Worm (Caenorhabditis elegans) whole organism, midembryonic: ENCODE measurements around the gene K07H8.9.

Experiments used
- T22C8.4 ChIP-seq: fragments of 200-800 bp; sonication (Bioruptor generic); IDR thresholded peaks from 2 replicates; pipeline ENCODE4 v1.3.6; 2022; ENCODE audit warnings: missing genetic modification characterization, missing compliant biosample characterization
- cog-1 ChIP-seq: sonication (generic microtip); optimal IDR thresholded peaks from 2 replicates; lab custom pipeline; 2016; ENCODE audit warnings: missing genetic modification characterization, missing compliant biosample characterization
- flt-1 ChIP-seq: fragments of 200-800 bp; sonication (Bioruptor generic); IDR thresholded peaks from 2 replicates; pipeline ENCODE4 v1.3.6; 2022; ENCODE audit warnings: missing genetic modification characterization, missing compliant biosample characterization
- klf-2 ChIP-seq: fragments of 200-800 bp; sonication (Bioruptor generic); conservative IDR thresholded peaks from 2 replicates; pipeline ENCODE4 v1.3.6; 2022; ENCODE audit warnings: missing genetic modification reagents, missing genetic modification characterization, missing compliant biosample characterization
- tab-1 ChIP-seq: fragments of 200-800 bp; sonication (Bioruptor generic); IDR thresholded peaks from 2 replicates; pipeline ENCODE4 v1.3.6; 2022; ENCODE audit warnings: missing genetic modification characterization, missing compliant biosample characterization
- ztf-23 ChIP-seq: fragments of 200-800 bp; sonication (Bioruptor generic); IDR thresholded peaks from 2 replicates; pipeline ENCODE4 v1.3.6; 2022; ENCODE audit warnings: missing genetic modification reagents, missing genetic modification characterization, missing compliant biosample characterization
- ztf-29 ChIP-seq: fragments of 200-800 bp; sonication (Bioruptor generic); IDR thresholded peaks from 2 replicates; pipeline ENCODE4 v1.3.6; 2022; ENCODE audit warnings: missing genetic modification reagents, missing genetic modification characterization, missing compliant biosample characterization

ce11 chrIV:8236502-8236901 is 49.8 kb downstream of the K07H8.9 start, which contains the start of gene nhr-66:
- no peak for TF ChIP-seq flt-1
- TF ChIP-seq klf-2 = no peak
- no peak for TF ChIP-seq ztf-23 (GFP tag; lab: Robert Waterston, UW)
- TF ChIP-seq ztf-29 (GFP tag; lab: Robert Waterston, UW) = no peak
- TF ChIP-seq T22C8.4 (GFP tag; lab: Robert Waterston, UW) = no peak
- TF ChIP-seq tab-1 (GFP tag; lab: Robert Waterston, UW) = no peak
- no peak for TF ChIP-seq cog-1 (tag; lab: Kevin White, UChicago)
